Worm (Caenorhabditis elegans) whole organism, L2 larva: ENCODE data around the gene K06H7.7.

Experiments used
- ZK546.5 ChIP-seq: sonication (generic microtip); optimal IDR thresholded peaks from 2 replicates; lab custom pipeline; 2017; ENCODE audit warnings: missing biosample characterization, missing genetic modification characterization
- blmp-1 ChIP-seq: sonication (generic microtip); optimal IDR thresholded peaks from 2 replicates; lab custom pipeline; 2017; ENCODE audit warnings: missing genetic modification characterization, mild to moderate bottlenecking, missing compliant biosample characterization, antibody characterized with exemption, moderate library complexity; ENCODE audit not compliant: insufficient read depth
- ceh-16 ChIP-seq: fragments of 150-350 bp; optimal IDR thresholded peaks from 2 replicates; lab custom pipeline; 2014; ENCODE audit warnings: missing biosample characterization, missing genetic modification characterization
- dmd-4 ChIP-seq: sonication (generic microtip); optimal IDR thresholded peaks from 2 replicates; lab custom pipeline; 2017; ENCODE audit warnings: missing biosample characterization, missing genetic modification characterization
- elt-3 ChIP-seq: sonication (generic microtip); optimal IDR thresholded peaks from 2 replicates; lab custom pipeline; 2017; ENCODE audit warnings: missing biosample characterization, missing genetic modification characterization
- fos-1 ChIP-seq: fragments of 150-350 bp; optimal IDR thresholded peaks from 2 replicates; lab custom pipeline; 2014; ENCODE audit warnings: missing biosample characterization, missing genetic modification characterization
- lin-13 ChIP-seq: fragments of 150-350 bp; optimal IDR thresholded peaks from 2 replicates; lab custom pipeline; 2014; ENCODE audit warnings: missing biosample characterization, missing genetic modification reagents, missing genetic modification characterization
- mdl-1 ChIP-seq, 2 experiments: fragments of 150-350 bp in 1 of 2; sonication (generic microtip) in 1 of 2; optimal IDR thresholded peaks; 2 replicates each; lab custom pipeline; 2017; ENCODE audit warnings: missing biosample characterization in 2 of 2, missing genetic modification characterization in 2 of 2
- nhr-12 ChIP-seq: fragments of 150-350 bp; optimal IDR thresholded peaks from 2 replicates; lab custom pipeline; 2014; ENCODE audit warnings: missing biosample characterization, missing genetic modification characterization
- nhr-25 ChIP-seq: fragments of 150-350 bp; sonication (generic microtip); optimal IDR thresholded peaks from 3 replicates; lab custom pipeline; 2014; ENCODE audit warnings: missing biosample characterization, missing genetic modification characterization
- nhr-77 ChIP-seq: fragments of 150-350 bp; optimal IDR thresholded peaks from 2 replicates; lab custom pipeline; 2014; ENCODE audit warnings: missing biosample characterization, missing genetic modification characterization
- skn-1 ChIP-seq: sonication (generic microtip); optimal IDR thresholded peaks from 2 replicates; lab custom pipeline; 2017; ENCODE audit warnings: missing biosample characterization, missing genetic modification characterization
- unc-55 ChIP-seq: fragments of 150-350 bp; sonication (generic microtip); optimal IDR thresholded peaks from 3 replicates; lab custom pipeline; 2014; ENCODE audit warnings: missing biosample characterization, missing genetic modification reagents, missing genetic modification characterization
- zag-1 ChIP-seq: fragments of 150-350 bp; optimal IDR thresholded peaks from 2 replicates; lab custom pipeline; 2014; ENCODE audit warnings: missing biosample characterization, missing genetic modification characterization

- no peak for TF ChIP-seq nhr-77 (tag; lab: Kevin White, UChicago)
- no peak for TF ChIP-seq dmd-4 (tag; lab: Kevin White, UChicago)
- TF ChIP-seq fos-1, result peak; percentile 93
- no peak for TF ChIP-seq nhr-25 (tag; lab: Kevin White, UChicago)
- TF ChIP-seq elt-3 (tag; lab: Kevin White, UChicago), result no peak
- TF ChIP-seq mdl-1 (tag; optimal IDR thresholded peaks at IDR 0.05; lab: Kevin White, UChicago), result no peak
- no peak for TF ChIP-seq lin-13 (GFP tag; lab: Kevin White, UChicago)
- TF ChIP-seq zag-1 (tag; lab: Kevin White, UChicago), result no peak
- TF ChIP-seq ZK546.5 (tag; lab: Kevin White, UChicago), result no peak
- no peak for TF ChIP-seq blmp-1
- peak; percentile 26 for TF ChIP-seq skn-1
- no peak for TF ChIP-seq nhr-12 (tag; lab: Kevin White, UChicago)
- TF ChIP-seq unc-55 (GFP tag; lab: Kevin White, UChicago), result no peak
- no peak for TF ChIP-seq ceh-16 (tag; lab: Kevin White, UChicago)
These were observed 34.3 kb downstream of the K06H7.7 start, which contains the start of gene K12H4.7 for ce11 chrIII:8050944-8051343.
